Worm (Caenorhabditis elegans) whole organism, young adult: ENCODE results near the gene rha-2.

ENCODE experiments used
- B0035.1 ChIP-seq: sonication (generic microtip); optimal IDR thresholded peaks from 2 replicates; lab custom pipeline; 2016; ENCODE audit warnings: missing genetic modification characterization, mild to moderate bottlenecking, missing compliant biosample characterization, missing genotype, missing genetic modification reagents
- D2030.7 ChIP-seq: fragments of 200-800 bp; sonication (Bioruptor generic); IDR thresholded peaks from 2 replicates; pipeline ENCODE4 v1.3.6; 2022; ENCODE audit warnings: missing genetic modification reagents, missing genetic modification characterization, missing compliant biosample characterization
- F10E7.11 ChIP-seq: sonication (generic microtip); optimal IDR thresholded peaks from 2 replicates; lab custom pipeline; 2017; ENCODE audit warnings: mild to moderate bottlenecking, missing genetic modification characterization, moderate library complexity, missing compliant biosample characterization
- F33H1.4 ChIP-seq: fragments of 200-800 bp; sonication (Bioruptor generic); IDR thresholded peaks from 2 replicates; pipeline ENCODE4 v1.3.6; 2022; ENCODE audit warnings: missing genetic modification reagents, missing genetic modification characterization, missing compliant biosample characterization
- F49E8.2 ChIP-seq: sonication (generic microtip); optimal IDR thresholded peaks from 3 replicates; lab custom pipeline; 2017; ENCODE audit warnings: missing genetic modification characterization, mild to moderate bottlenecking, missing compliant biosample characterization, antibody characterized with exemption, moderate library complexity; ENCODE audit not compliant: insufficient read depth
- F57C9.4 ChIP-seq: sonication (generic microtip); optimal IDR thresholded peaks from 2 replicates; lab custom pipeline; 2017; ENCODE audit warnings: mild to moderate bottlenecking, missing genetic modification characterization, missing compliant biosample characterization
- T26A5.8 ChIP-seq: sonication (generic microtip); optimal IDR thresholded peaks from 2 replicates; lab custom pipeline; 2016; ENCODE audit warnings: missing genetic modification characterization, missing compliant biosample characterization
- Y56A3A.18 ChIP-seq: fragments of 200-800 bp; sonication (Bioruptor generic); IDR thresholded peaks from 2 replicates; pipeline ENCODE4 v1.3.6; 2022; ENCODE audit warnings: missing genetic modification reagents, missing genetic modification characterization, missing compliant biosample characterization
- ZK185.1 ChIP-seq: sonication (generic microtip); optimal IDR thresholded peaks from 2 replicates; lab custom pipeline; 2016; ENCODE audit warnings: mild to moderate bottlenecking, missing genetic modification characterization, missing compliant biosample characterization; ENCODE audit not compliant: poor library complexity, severe bottlenecking
- ama-1 ChIP-seq, 3 experiments: fragments of 150-350 bp in 1 of 3; sonication (generic microtip) in 2 of 3; optimal IDR thresholded peaks; 2 replicates each; lab custom pipeline; 2014 to 2018; ENCODE audit warnings: missing biosample characterization in 2 of 3, missing genetic modification characterization in 2 of 3, missing genetic modification reagents in 2 of 3
- aptf-2 ChIP-seq: fragments of 200-800 bp; sonication (Bioruptor generic); conservative IDR thresholded peaks from 2 replicates; pipeline ENCODE4 v1.3.6; 2022; ENCODE audit warnings: missing genetic modification reagents, missing genetic modification characterization, missing compliant biosample characterization
- atf-7 ChIP-seq: sonication (generic microtip); optimal IDR thresholded peaks from 2 replicates; lab custom pipeline; 2017; ENCODE audit warnings: mild to moderate bottlenecking, missing genetic modification characterization, missing compliant biosample characterization
- athp-1 ChIP-seq: sonication (generic microtip); optimal IDR thresholded peaks from 2 replicates; lab custom pipeline; 2017; ENCODE audit warnings: mild to moderate bottlenecking, missing genetic modification characterization, missing compliant biosample characterization
- attf-5 ChIP-seq: fragments of 200-800 bp; sonication (Bioruptor generic); optimal IDR thresholded peaks from 2 replicates; lab custom pipeline; 2018; ENCODE audit warnings: mild to moderate bottlenecking, missing genetic modification characterization, missing compliant biosample characterization
- bed-1 ChIP-seq: fragments of 200-800 bp; sonication (Bioruptor generic); IDR thresholded peaks from 2 replicates; pipeline ENCODE4 v1.3.6; 2022; ENCODE audit warnings: missing genetic modification reagents, missing genetic modification characterization, missing compliant biosample characterization
- cebp-1 ChIP-seq, 2 experiments: fragments of 200-800 bp in 1 of 2; sonication (Bioruptor generic) in 1 of 2; sonication (generic microtip) in 1 of 2; IDR thresholded peaks in 1 of 2; optimal IDR thresholded peaks in 1 of 2; 2 replicates each; pipeline versions ENCODE4 v1.3.6 to Lab custom; 2017 to 2022; ENCODE audit warnings: missing compliant biosample characterization in 2 of 2, missing genetic modification characterization in 2 of 2, mild to moderate bottlenecking in 1 of 2, missing genetic modification reagents in 1 of 2, moderate library complexity in 1 of 2
- ceh-40 ChIP-seq: fragments of 200-800 bp; sonication (Bioruptor generic); IDR thresholded peaks from 2 replicates; pipeline ENCODE4 v1.3.6; 2022; ENCODE audit warnings: missing genetic modification characterization, missing compliant biosample characterization
- egrh-3 ChIP-seq: fragments of 200-800 bp; sonication (Bioruptor generic); IDR thresholded peaks from 2 replicates; pipeline ENCODE4 v1.3.6; 2022; ENCODE audit warnings: missing genetic modification reagents, missing genetic modification characterization, missing compliant biosample characterization
- ekl-4 ChIP-seq: fragments of 200-800 bp; sonication (Bioruptor generic); IDR thresholded peaks from 2 replicates; pipeline ENCODE4 v1.3.6; 2022; ENCODE audit warnings: missing genetic modification reagents, missing genetic modification characterization, missing compliant biosample characterization
- him-1 ChIP-seq: sonication (generic microtip); optimal IDR thresholded peaks from 2 replicates; lab custom pipeline; 2016; ENCODE audit warnings: missing genotype, missing genetic modification reagents, missing genetic modification characterization, missing compliant biosample characterization
- hmg-1.2 ChIP-seq: fragments of 200-800 bp; sonication (Bioruptor generic); IDR thresholded peaks from 2 replicates; pipeline ENCODE4 v1.3.6; 2022; ENCODE audit warnings: missing genetic modification reagents, missing genetic modification characterization, missing compliant biosample characterization
- hrde-1 ChIP-seq: sonication (generic microtip); optimal IDR thresholded peaks from 2 replicates; lab custom pipeline; 2016; ENCODE audit warnings: missing genetic modification characterization, mild to moderate bottlenecking, missing compliant biosample characterization, moderate library complexity, missing genotype, missing genetic modification reagents, borderline replicate concordance
- let-526 ChIP-seq: fragments of 200-800 bp; sonication (Bioruptor generic); IDR thresholded peaks from 2 replicates; pipeline ENCODE4 v1.3.6; 2022; ENCODE audit warnings: missing genetic modification reagents, missing genetic modification characterization, missing compliant biosample characterization
- let-607 ChIP-seq, 2 experiments: fragments of 200-800 bp in 1 of 2; sonication (Bioruptor generic) in 1 of 2; sonication (generic microtip) in 1 of 2; optimal IDR thresholded peaks; 2 replicates each; lab custom pipeline; 2016 to 2018; ENCODE audit warnings: mild to moderate bottlenecking in 2 of 2, missing compliant biosample characterization in 2 of 2, missing genetic modification characterization in 2 of 2, moderate library complexity in 2 of 2, missing genotype in 1 of 2
- lin-35 ChIP-seq, 3 experiments: fragments of 150-350 bp in 2 of 3; sonication (generic microtip) in 1 of 3; optimal IDR thresholded peaks; 2 replicates each; lab custom pipeline; 2014 to 2018; ENCODE audit warnings: missing biosample characterization in 3 of 3, missing genetic modification characterization in 3 of 3, missing genetic modification reagents in 3 of 3
- lin-54 ChIP-seq: fragments of 200-800 bp; sonication (Bioruptor generic); optimal IDR thresholded peaks from 2 replicates; lab custom pipeline; 2018; ENCODE audit warnings: mild to moderate bottlenecking, missing genetic modification characterization, missing compliant biosample characterization
- lsl-1 ChIP-seq: fragments of 200-800 bp; sonication (Bioruptor generic); optimal IDR thresholded peaks from 2 replicates; lab custom pipeline; 2018; ENCODE audit warnings: mild to moderate bottlenecking, missing genetic modification characterization, moderate library complexity, missing compliant biosample characterization
- madf-10 ChIP-seq: sonication (generic microtip); optimal IDR thresholded peaks from 2 replicates; lab custom pipeline; 2016; ENCODE audit warnings: mild to moderate bottlenecking, missing genetic modification characterization, missing compliant biosample characterization
- nfya-1 ChIP-seq: sonication (generic microtip); optimal IDR thresholded peaks from 2 replicates; lab custom pipeline; 2017; ENCODE audit warnings: antibody characterized with exemption, missing compliant biosample characterization, missing genetic modification characterization, borderline replicate concordance; ENCODE audit not compliant: insufficient read depth
- nfyb-1 ChIP-seq: fragments of 200-800 bp; sonication (Bioruptor generic); IDR thresholded peaks from 2 replicates; pipeline ENCODE4 v1.3.6; 2022; ENCODE audit warnings: missing genetic modification reagents, missing genetic modification characterization, missing compliant biosample characterization
- nhr-120 ChIP-seq: fragments of 200-800 bp; sonication (Bioruptor generic); IDR thresholded peaks from 2 replicates; pipeline ENCODE4 v1.3.6; 2022; ENCODE audit warnings: missing genetic modification characterization, missing compliant biosample characterization
- nhr-179 ChIP-seq: sonication (generic microtip); optimal IDR thresholded peaks from 2 replicates; lab custom pipeline; 2016; ENCODE audit warnings: mild to moderate bottlenecking, missing genetic modification characterization, missing compliant biosample characterization
- nhr-27 ChIP-seq: fragments of 200-800 bp; sonication (Bioruptor generic); optimal IDR thresholded peaks from 2 replicates; lab custom pipeline; 2018; ENCODE audit warnings: mild to moderate bottlenecking, missing genetic modification characterization, moderate library complexity, missing compliant biosample characterization
- pbrm-1 ChIP-seq: fragments of 200-800 bp; sonication (Bioruptor generic); IDR thresholded peaks from 2 replicates; pipeline ENCODE4 v1.3.6; 2022; ENCODE audit warnings: missing genetic modification reagents, missing genetic modification characterization, missing compliant biosample characterization
- pha-4 ChIP-seq: fragments of 150-350 bp; sonication (generic microtip); optimal IDR thresholded peaks from 2 replicates; lab custom pipeline; 2014; ENCODE audit warnings: missing biosample characterization, missing genetic modification reagents, missing genetic modification characterization
- rcor-1 ChIP-seq: fragments of 200-800 bp; sonication (Bioruptor generic); IDR thresholded peaks from 2 replicates; pipeline ENCODE4 v1.3.6; 2022; ENCODE audit warnings: missing genetic modification reagents, missing genetic modification characterization, missing compliant biosample characterization
- rec-8 ChIP-seq, 2 experiments: sonication (generic microtip); optimal IDR thresholded peaks; 2 replicates each; lab custom pipeline; 2016; ENCODE audit warnings: mild to moderate bottlenecking in 2 of 2, missing genetic modification characterization in 2 of 2, missing genetic modification reagents in 2 of 2, missing genotype in 2 of 2, missing biosample characterization in 1 of 2, missing compliant biosample characterization in 1 of 2, moderate library complexity in 1 of 2
- repo-1 ChIP-seq: sonication (generic microtip); optimal IDR thresholded peaks from 2 replicates; lab custom pipeline; 2017; ENCODE audit warnings: mild to moderate bottlenecking, missing genetic modification characterization, missing compliant biosample characterization
- sdz-38 ChIP-seq: sonication (generic microtip); optimal IDR thresholded peaks from 2 replicates; lab custom pipeline; 2016; ENCODE audit warnings: missing genotype, missing genetic modification characterization, missing compliant biosample characterization
- sea-2 ChIP-seq: fragments of 200-800 bp; sonication (Bioruptor generic); IDR thresholded peaks from 2 replicates; pipeline ENCODE4 v1.3.6; 2022; ENCODE audit warnings: missing genetic modification characterization, missing compliant biosample characterization
- snpc-4 ChIP-seq, 5 experiments: fragments of 150-350 bp in 1 of 5; sonication (generic microtip) in 4 of 5; optimal IDR thresholded peaks; 2 replicates each; lab custom pipeline; 2014 to 2018; ENCODE audit warnings: missing genetic modification characterization in 5 of 5, missing biosample characterization in 3 of 5, antibody characterized with exemption in 2 of 5, mild to moderate bottlenecking in 2 of 5, missing compliant biosample characterization in 2 of 5, missing genotype in 2 of 5, moderate library complexity in 2 of 5, missing genetic modification reagents in 1 of 5
- xnd-1 ChIP-seq: sonication (generic microtip); optimal IDR thresholded peaks from 2 replicates; lab custom pipeline; 2016; ENCODE audit warnings: missing genotype, missing genetic modification reagents, missing genetic modification characterization, missing compliant biosample characterization
- zim-3 ChIP-seq: sonication (generic microtip); optimal IDR thresholded peaks from 2 replicates; lab custom pipeline; 2017; ENCODE audit warnings: mild to moderate bottlenecking, missing genetic modification characterization, moderate library complexity, missing compliant biosample characterization
- ztf-25 ChIP-seq: fragments of 200-800 bp; sonication (Bioruptor generic); IDR thresholded peaks from 2 replicates; pipeline ENCODE4 v1.3.6; 2022; ENCODE audit warnings: missing genetic modification reagents, missing genetic modification characterization, missing compliant biosample characterization
- ztf-28 ChIP-seq: fragments of 200-800 bp; sonication (Bioruptor generic); IDR thresholded peaks from 2 replicates; pipeline ENCODE4 v1.3.6; 2022; ENCODE audit warnings: missing genetic modification reagents, missing genetic modification characterization, missing compliant biosample characterization

Gene rha-2

DNA sequence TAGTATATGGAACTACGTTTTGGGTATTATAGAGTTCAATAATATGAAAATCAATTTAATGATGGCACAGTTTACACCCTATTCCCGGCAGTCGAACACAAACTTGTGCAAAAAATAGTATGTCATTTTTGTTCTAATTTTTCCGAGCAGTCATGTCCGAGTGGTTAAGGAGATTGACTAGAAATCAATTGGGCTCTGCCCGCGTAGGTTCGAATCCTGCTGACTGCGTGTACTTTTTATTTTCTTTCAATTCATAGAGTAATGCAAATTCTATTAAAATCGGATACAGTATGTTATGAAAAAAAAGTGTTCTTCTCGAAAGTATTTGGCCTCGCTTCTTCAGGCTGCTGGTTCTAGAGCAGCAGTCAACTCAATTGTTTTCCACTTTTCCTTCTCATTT lies 31.7 kb upstream of the rha-2 start:
- TF ChIP-seq ztf-28 (GFP tag; lab: Robert Waterston, UW), result 0 out of 2 replicates have a peak, but pooled peaks have one; percentile 8
- TF ChIP-seq sea-2 (GFP tag; lab: Robert Waterston, UW), result no peak
- no peak for TF ChIP-seq cebp-1 (GFP tag; IDR thresholded peaks at IDR 0.05; lab: Robert Waterston, UW)
- TF ChIP-seq cebp-1 (tag; optimal IDR thresholded peaks at IDR 0.05; lab: Kevin White, UChicago), result no peak
- TF ChIP-seq nhr-120 (GFP tag; lab: Robert Waterston, UW), result no peak
- no peak for TF ChIP-seq rcor-1 (GFP tag; lab: Robert Waterston, UW)
- TF ChIP-seq B0035.1, result no peak
- no peak for TF ChIP-seq nhr-179
- TF ChIP-seq rec-8 (tag; optimal IDR thresholded peaks at IDR 0.05; lab: Kevin White, UChicago), result peak in 1 of 2 experiments; percentile 35
- peak in 1 of 2 experiments; percentile 12 for TF ChIP-seq let-607 (tag; optimal IDR thresholded peaks at IDR 0.05; lab: Kevin White, UChicago)
- peak; percentile 56 for TF ChIP-seq hmg-1.2 (GFP tag; lab: Robert Waterston, UW)
- TF ChIP-seq ceh-40 (GFP tag; lab: Robert Waterston, UW), result no peak
- peak; percentile 41; the same call in 1 of the 2 replicates for TF ChIP-seq D2030.7 (GFP tag; lab: Robert Waterston, UW)
- TF ChIP-seq atf-7, result peak; percentile 5
- TF ChIP-seq F10E7.11 (tag; lab: Kevin White, UChicago), result no peak
- TF ChIP-seq egrh-3 (GFP tag; lab: Robert Waterston, UW), result no peak
- no peak for TF ChIP-seq sdz-38
- TF ChIP-seq ama-1 (optimal IDR thresholded peaks at IDR 0.05; lab: Kevin White, UChicago), result no peak
- TF ChIP-seq ama-1 (GFP tag; optimal IDR thresholded peaks at IDR 0.05; lab: Kevin White, UChicago), result peak in 1 of 2 experiments; percentile 28
- TF ChIP-seq pha-4, result no peak
- no peak for TF ChIP-seq xnd-1 (tag; lab: Kevin White, UChicago)
- no peak for TF ChIP-seq lin-54
- peak; percentile 61 for TF ChIP-seq snpc-4 (GFP tag; optimal IDR thresholded peaks at IDR 0.05; lab: Kevin White, UChicago)
- TF ChIP-seq snpc-4 (tag; optimal IDR thresholded peaks at IDR 0.05; lab: Kevin White, UChicago), result peak in 2 of 4 experiments; percentile 22 to 54
- no peak for TF ChIP-seq bed-1 (GFP tag; lab: Robert Waterston, UW)
- peak; percentile 49; the same call in 1 of the 2 replicates for TF ChIP-seq Y56A3A.18
- no peak for TF ChIP-seq hrde-1 (tag; lab: Kevin White, UChicago)
- TF ChIP-seq ztf-25 (GFP tag; lab: Robert Waterston, UW), result peak; percentile 85
- TF ChIP-seq nfyb-1 (GFP tag; lab: Robert Waterston, UW), result no peak
- TF ChIP-seq athp-1 (tag; lab: Kevin White, UChicago), result peak; percentile 34
- peak; percentile 13 for TF ChIP-seq T26A5.8
- TF ChIP-seq attf-5 (GFP tag; lab: Kevin White, UChicago), result no peak
- TF ChIP-seq nhr-27 (tag; lab: Kevin White, UChicago), result no peak
- peak; percentile 16 for TF ChIP-seq F49E8.2 (tag; lab: Kevin White, UChicago)
- TF ChIP-seq him-1 (tag; lab: Kevin White, UChicago), result peak; percentile 90
- no peak for TF ChIP-seq nfya-1 (tag; lab: Kevin White, UChicago)
- peak; percentile 46; the same call in 1 of the 2 replicates for TF ChIP-seq pbrm-1 (GFP tag; lab: Robert Waterston, UW)
- peak; percentile 54; the same call in 1 of the 2 replicates for TF ChIP-seq ekl-4 (GFP tag; lab: Robert Waterston, UW)
- TF ChIP-seq lsl-1, result peak; percentile 49
- peak; percentile 55 for TF ChIP-seq zim-3 (tag; lab: Kevin White, UChicago)
- TF ChIP-seq lin-35 (GFP tag; optimal IDR thresholded peaks at IDR 0.05; lab: Kevin White, UChicago), result peak in 1 of 3 experiments; percentile 12
- no peak for TF ChIP-seq aptf-2 (GFP tag; lab: Robert Waterston, UW)
- TF ChIP-seq repo-1 (tag; lab: Kevin White, UChicago), result no peak
- peak; percentile 33 for TF ChIP-seq madf-10
- TF ChIP-seq let-526 (GFP tag; lab: Robert Waterston, UW), result 0 out of 2 replicates have a peak, but pooled peaks have one; percentile 19
- TF ChIP-seq F57C9.4 (tag; lab: Kevin White, UChicago), result no peak
- TF ChIP-seq F33H1.4, result peak; percentile 21; the same call in 1 of the 2 replicates
- TF ChIP-seq ZK185.1 (tag; lab: Kevin White, UChicago), result peak; percentile 43
